Worm (Caenorhabditis elegans) whole organism, late embryonic: ENCODE data around the gene taf-7.1.

Source experiments
- ahr-1 ChIP-seq: sonication (generic microtip); optimal IDR thresholded peaks from 2 replicates; lab custom pipeline; 2016; ENCODE audit warnings: missing genetic modification characterization, missing compliant biosample characterization
- ceh-30 ChIP-seq: fragments of 150-350 bp; optimal IDR thresholded peaks from 2 replicates; lab custom pipeline; 2014; ENCODE audit warnings: missing biosample characterization, missing genetic modification characterization
- ceh-9 ChIP-seq: sonication (generic microtip); optimal IDR thresholded peaks from 2 replicates; lab custom pipeline; 2016; ENCODE audit warnings: mild to moderate bottlenecking, missing genetic modification characterization, inconsistent platforms, missing compliant biosample characterization
- ets-4 ChIP-seq: sonication (generic microtip); optimal IDR thresholded peaks from 2 replicates; lab custom pipeline; 2016; ENCODE audit warnings: missing genetic modification characterization, missing compliant biosample characterization
- fkh-10 ChIP-seq: fragments of 150-350 bp; optimal IDR thresholded peaks from 2 replicates; lab custom pipeline; 2014; ENCODE audit warnings: missing biosample characterization, missing genetic modification reagents, missing genetic modification characterization
- nhr-11 ChIP-seq: fragments of 150-350 bp; optimal IDR thresholded peaks from 2 replicates; lab custom pipeline; 2014; ENCODE audit warnings: missing biosample characterization, missing genetic modification characterization
- sdc-2 ChIP-seq: sonication (generic microtip); optimal IDR thresholded peaks from 2 replicates; lab custom pipeline; 2016; ENCODE audit warnings: missing genotype, missing genetic modification characterization, missing compliant biosample characterization
- tbx-7 ChIP-seq: sonication (generic microtip); optimal IDR thresholded peaks from 2 replicates; lab custom pipeline; 2016; ENCODE audit warnings: missing genotype, missing genetic modification characterization, missing compliant biosample characterization
- unc-42 ChIP-seq: sonication (generic microtip); optimal IDR thresholded peaks from 2 replicates; lab custom pipeline; 2016; ENCODE audit warnings: missing genotype, missing genetic modification characterization, missing compliant biosample characterization
- unc-55 ChIP-seq: sonication (generic microtip); optimal IDR thresholded peaks from 2 replicates; lab custom pipeline; 2017; ENCODE audit warnings: missing biosample characterization, missing genetic modification reagents, missing genetic modification characterization

ce11 chrX:11850082-11850481, 12.8 kb upstream of the taf-7.1 start, which contains the start of gene F54F7.3:
- no peak for TF ChIP-seq tbx-7 (tag; lab: Kevin White, UChicago)
- no peak for TF ChIP-seq ceh-9 (tag; lab: Kevin White, UChicago)
- TF ChIP-seq nhr-11 (tag; lab: Kevin White, UChicago) = no peak
- no peak for TF ChIP-seq fkh-10 (GFP tag; lab: Kevin White, UChicago)
- TF ChIP-seq unc-42 (tag; lab: Kevin White, UChicago) = no peak
- TF ChIP-seq ceh-30 (tag; lab: Kevin White, UChicago) = no peak
- TF ChIP-seq sdc-2 (tag; lab: Kevin White, UChicago) = no peak
- no peak for TF ChIP-seq ahr-1 (tag; lab: Kevin White, UChicago)
- TF ChIP-seq ets-4 (tag; lab: Kevin White, UChicago) = no peak
- TF ChIP-seq unc-55 (GFP tag; lab: Kevin White, UChicago) = no peak
